Worm (Caenorhabditis elegans) whole organism, L1 larva: Measurements from ENCODE around the gene T01G1.2.

Experiments used
- C04F5.9 ChIP-seq: sonication (generic microtip); optimal IDR thresholded peaks from 2 replicates; lab custom pipeline; 2016; ENCODE audit warnings: missing genetic modification characterization, missing compliant biosample characterization
- aly-2 ChIP-seq: fragments of 150-350 bp; optimal IDR thresholded peaks from 2 replicates; lab custom pipeline; 2014; ENCODE audit warnings: missing biosample characterization, missing genetic modification characterization
- ceh-88 ChIP-seq: fragments of 200-800 bp; sonication (Bioruptor generic); IDR thresholded peaks from 2 replicates; pipeline ENCODE4 v1.3.6; 2022; ENCODE audit warnings: missing genetic modification characterization, missing compliant biosample characterization
- dpl-1 ChIP-seq, 3 experiments: fragments of 150-350 bp in 2 of 3; sonication (generic microtip) in 1 of 3; optimal IDR thresholded peaks; 2 replicates each; lab custom pipeline; 2014 to 2017; ENCODE audit warnings: missing biosample characterization in 3 of 3, missing genetic modification characterization in 3 of 3, missing genetic modification reagents in 3 of 3
- efl-3 ChIP-seq: fragments of 200-800 bp; sonication (Bioruptor generic); optimal IDR thresholded peaks from 2 replicates; lab custom pipeline; 2018; ENCODE audit warnings: mild to moderate bottlenecking, missing genetic modification characterization, missing compliant biosample characterization
- fkh-10 ChIP-seq: sonication (generic microtip); optimal IDR thresholded peaks from 2 replicates; lab custom pipeline; 2017; ENCODE audit warnings: missing biosample characterization, missing genetic modification reagents, missing genetic modification characterization
- lir-3 ChIP-seq: sonication (generic microtip); optimal IDR thresholded peaks from 2 replicates; lab custom pipeline; 2016; ENCODE audit warnings: mild to moderate bottlenecking, missing genetic modification characterization, moderate library complexity, missing compliant biosample characterization; ENCODE audit not compliant: poor library complexity
- lsy-2 ChIP-seq, 2 experiments: fragments of 150-350 bp; optimal IDR thresholded peaks; 2 replicates each; lab custom pipeline; 2014; ENCODE audit warnings: missing biosample characterization in 2 of 2, missing genetic modification characterization in 2 of 2
- nhr-28 ChIP-seq: fragments of 150-350 bp; optimal IDR thresholded peaks from 2 replicates; lab custom pipeline; 2014; ENCODE audit warnings: missing biosample characterization, missing genetic modification characterization
- pqm-1 ChIP-seq: sonication (generic microtip); optimal IDR thresholded peaks from 3 replicates; lab custom pipeline; 2017; ENCODE audit warnings: missing biosample characterization, missing genetic modification characterization
- unc-130 ChIP-seq: fragments of 150-350 bp; optimal IDR thresholded peaks from 2 replicates; lab custom pipeline; 2017; ENCODE audit warnings: missing biosample characterization, missing genetic modification characterization, inconsistent platforms
- unc-30 ChIP-seq: sonication (generic microtip); optimal IDR thresholded peaks from 2 replicates; lab custom pipeline; 2017; ENCODE audit warnings: missing biosample characterization, missing genetic modification characterization
- ztf-11 ChIP-seq, 2 experiments: sonication (generic microtip); optimal IDR thresholded peaks; 2 replicates each; lab custom pipeline; 2016 to 2017; ENCODE audit warnings: missing genetic modification characterization in 2 of 2, missing biosample characterization in 1 of 2, missing compliant biosample characterization in 1 of 2
- ztf-4 ChIP-seq: fragments of 150-350 bp; optimal IDR thresholded peaks from 2 replicates; lab custom pipeline; 2014; ENCODE audit warnings: missing biosample characterization, missing genetic modification characterization

ce11 chrIV:11353946-11354458 is at the start of gene T01G1.2:
- TF ChIP-seq ceh-88 (GFP tag; lab: Robert Waterston, UW), result no peak
- TF ChIP-seq lsy-2 (tag; optimal IDR thresholded peaks at IDR 0.05; lab: Kevin White, UChicago), result peak; percentile 32 to 56
- TF ChIP-seq C04F5.9 (tag; lab: Kevin White, UChicago), result no peak
- peak in 1 of 3 experiments; percentile 6 for TF ChIP-seq dpl-1 (GFP tag; optimal IDR thresholded peaks at IDR 0.05; lab: Kevin White, UChicago)
- TF ChIP-seq unc-30 (tag; lab: Kevin White, UChicago), result no peak
- no peak for TF ChIP-seq ztf-11 (tag; optimal IDR thresholded peaks at IDR 0.05; lab: Kevin White, UChicago)
- TF ChIP-seq nhr-28 (tag; lab: Kevin White, UChicago), result no peak
- TF ChIP-seq ztf-4 (tag; lab: Kevin White, UChicago), result no peak
- no peak for TF ChIP-seq aly-2 (tag; lab: Kevin White, UChicago)
- TF ChIP-seq efl-3 (GFP tag; lab: Kevin White, UChicago), result no peak
- TF ChIP-seq pqm-1 (tag; lab: Kevin White, UChicago), result no peak
- no peak for TF ChIP-seq fkh-10 (GFP tag; lab: Kevin White, UChicago)
- peak; percentile 31 for TF ChIP-seq unc-130 (tag; lab: Kevin White, UChicago)
- no peak for TF ChIP-seq lir-3 (tag; lab: Kevin White, UChicago)
